Worm (Caenorhabditis elegans) whole organism, young adult: Measurements from ENCODE around the gene F22E5.2.

ENCODE experiments used
- F55B11.4 ChIP-seq: sonication (generic microtip); optimal IDR thresholded peaks from 2 replicates; lab custom pipeline; 2016; ENCODE audit warnings: missing compliant biosample characterization, missing genetic modification characterization, borderline replicate concordance; ENCODE audit not compliant: insufficient read depth
- F57A8.1 ChIP-seq: fragments of 200-800 bp; sonication (Bioruptor generic); optimal IDR thresholded peaks from 2 replicates; lab custom pipeline; 2018; ENCODE audit warnings: mild to moderate bottlenecking, missing genetic modification characterization, moderate library complexity, missing compliant biosample characterization
- K11D2.4 ChIP-seq: fragments of 200-800 bp; sonication (Bioruptor generic); IDR thresholded peaks from 2 replicates; pipeline ENCODE4 v1.3.6; 2022; ENCODE audit warnings: missing genetic modification reagents, missing genetic modification characterization, missing compliant biosample characterization
- cebp-1 ChIP-seq, 2 experiments: fragments of 200-800 bp in 1 of 2; sonication (Bioruptor generic) in 1 of 2; sonication (generic microtip) in 1 of 2; IDR thresholded peaks in 1 of 2; optimal IDR thresholded peaks in 1 of 2; 2 replicates each; pipeline versions ENCODE4 v1.3.6 to Lab custom; 2017 to 2022; ENCODE audit warnings: missing compliant biosample characterization in 2 of 2, missing genetic modification characterization in 2 of 2, mild to moderate bottlenecking in 1 of 2, missing genetic modification reagents in 1 of 2, moderate library complexity in 1 of 2
- ceh-27 ChIP-seq: fragments of 200-800 bp; sonication (Bioruptor generic); optimal IDR thresholded peaks from 2 replicates; lab custom pipeline; 2018; ENCODE audit warnings: mild to moderate bottlenecking, missing genetic modification characterization, moderate library complexity, missing compliant biosample characterization
- ceh-91 ChIP-seq: fragments of 200-800 bp; sonication (Bioruptor generic); IDR thresholded peaks from 2 replicates; pipeline ENCODE4 v1.3.6; 2022; ENCODE audit warnings: missing genetic modification reagents, missing genetic modification characterization, missing compliant biosample characterization
- die-1 ChIP-seq: sonication (generic microtip); optimal IDR thresholded peaks from 2 replicates; lab custom pipeline; 2016; ENCODE audit warnings: missing genotype, mild to moderate bottlenecking, missing genetic modification characterization, missing compliant biosample characterization
- hmg-1.2 ChIP-seq: fragments of 200-800 bp; sonication (Bioruptor generic); IDR thresholded peaks from 2 replicates; pipeline ENCODE4 v1.3.6; 2022; ENCODE audit warnings: missing genetic modification reagents, missing genetic modification characterization, missing compliant biosample characterization
- lin-54 ChIP-seq: fragments of 200-800 bp; sonication (Bioruptor generic); optimal IDR thresholded peaks from 2 replicates; lab custom pipeline; 2018; ENCODE audit warnings: mild to moderate bottlenecking, missing genetic modification characterization, missing compliant biosample characterization
- pha-4 ChIP-seq: fragments of 150-350 bp; sonication (generic microtip); optimal IDR thresholded peaks from 2 replicates; lab custom pipeline; 2014; ENCODE audit warnings: missing biosample characterization, missing genetic modification reagents, missing genetic modification characterization
- sdz-38 ChIP-seq: sonication (generic microtip); optimal IDR thresholded peaks from 2 replicates; lab custom pipeline; 2016; ENCODE audit warnings: missing genotype, missing genetic modification characterization, missing compliant biosample characterization
- unc-62 ChIP-seq: fragments of 150-350 bp; optimal IDR thresholded peaks from 2 replicates; lab custom pipeline; 2014; ENCODE audit warnings: missing biosample characterization, missing genetic modification reagents, missing genetic modification characterization
- xnd-1 ChIP-seq: sonication (generic microtip); optimal IDR thresholded peaks from 2 replicates; lab custom pipeline; 2016; ENCODE audit warnings: missing genotype, missing genetic modification reagents, missing genetic modification characterization, missing compliant biosample characterization
- ztf-25 ChIP-seq: fragments of 200-800 bp; sonication (Bioruptor generic); IDR thresholded peaks from 2 replicates; pipeline ENCODE4 v1.3.6; 2022; ENCODE audit warnings: missing genetic modification reagents, missing genetic modification characterization, missing compliant biosample characterization

- no peak for TF ChIP-seq die-1 (tag; lab: Kevin White, UChicago)
- TF ChIP-seq unc-62 (GFP tag; lab: Kevin White, UChicago), result no peak
- no peak for TF ChIP-seq lin-54 (GFP tag; lab: Kevin White, UChicago)
- no peak for TF ChIP-seq pha-4 (tag; lab: Kevin White, UChicago)
- TF ChIP-seq sdz-38 (tag; lab: Kevin White, UChicago), result no peak
- no peak for TF ChIP-seq F57A8.1 (GFP tag; lab: Kevin White, UChicago)
- TF ChIP-seq ceh-27 (GFP tag; lab: Kevin White, UChicago), result no peak
- no peak for TF ChIP-seq F55B11.4 (tag; lab: Kevin White, UChicago)
- TF ChIP-seq ceh-91, result no peak
- TF ChIP-seq hmg-1.2, result no peak
- TF ChIP-seq K11D2.4, result no peak
- TF ChIP-seq xnd-1, result no peak
- no peak for TF ChIP-seq ztf-25 (GFP tag; lab: Robert Waterston, UW)
- no peak for TF ChIP-seq cebp-1 (GFP tag; IDR thresholded peaks at IDR 0.05; lab: Robert Waterston, UW)
- TF ChIP-seq cebp-1 (tag; optimal IDR thresholded peaks at IDR 0.05; lab: Kevin White, UChicago), result no peak
These were observed 40.4 kb upstream of the F22E5.2 start, which contains the start of gene lgc-28 for ce11 chrII:2624792-2625191.
